Worm (Caenorhabditis elegans) whole organism, young adult: ENCODE measurements around the gene nas-15.

Experiments used
- D2030.7 ChIP-seq: fragments of 200-800 bp; sonication (Bioruptor generic); IDR thresholded peaks from 2 replicates; pipeline ENCODE4 v1.3.6; 2022; ENCODE audit warnings: missing genetic modification reagents, missing genetic modification characterization, missing compliant biosample characterization
- F55B11.4 ChIP-seq: sonication (generic microtip); optimal IDR thresholded peaks from 2 replicates; lab custom pipeline; 2016; ENCODE audit warnings: missing compliant biosample characterization, missing genetic modification characterization, borderline replicate concordance; ENCODE audit not compliant: insufficient read depth
- Y53G8AR.9 ChIP-seq: fragments of 200-800 bp; sonication (Bioruptor generic); conservative IDR thresholded peaks from 2 replicates; pipeline ENCODE4 v1.3.6; 2022; ENCODE audit warnings: missing genetic modification reagents, missing genetic modification characterization, missing compliant biosample characterization
- attf-6 ChIP-seq: fragments of 200-800 bp; sonication (Bioruptor generic); IDR thresholded peaks from 2 replicates; pipeline ENCODE4 v1.3.6; 2022; ENCODE audit warnings: missing genetic modification reagents, missing genetic modification characterization, missing compliant biosample characterization
- ceh-40 ChIP-seq: fragments of 200-800 bp; sonication (Bioruptor generic); IDR thresholded peaks from 2 replicates; pipeline ENCODE4 v1.3.6; 2022; ENCODE audit warnings: missing genetic modification characterization, missing compliant biosample characterization
- ceh-79 ChIP-seq: sonication (generic microtip); optimal IDR thresholded peaks from 2 replicates; lab custom pipeline; 2017; ENCODE audit warnings: mild to moderate bottlenecking, missing genetic modification characterization, missing compliant biosample characterization
- lin-26 ChIP-seq: fragments of 200-800 bp; sonication (Bioruptor generic); IDR thresholded peaks from 2 replicates; pipeline ENCODE4 v1.3.6; 2022; ENCODE audit warnings: missing genetic modification reagents, missing genetic modification characterization, missing compliant biosample characterization
- madf-3 ChIP-seq: fragments of 200-800 bp; sonication (Bioruptor generic); IDR thresholded peaks from 2 replicates; pipeline ENCODE4 v1.3.6; 2022; ENCODE audit warnings: missing genetic modification reagents, missing genetic modification characterization, missing compliant biosample characterization
- mcd-1 ChIP-seq: fragments of 200-800 bp; sonication (Bioruptor generic); IDR thresholded peaks from 2 replicates; pipeline ENCODE4 v1.3.6; 2022; ENCODE audit warnings: missing genetic modification reagents, missing genetic modification characterization, missing compliant biosample characterization
- nhr-27 ChIP-seq: fragments of 200-800 bp; sonication (Bioruptor generic); optimal IDR thresholded peaks from 2 replicates; lab custom pipeline; 2018; ENCODE audit warnings: mild to moderate bottlenecking, missing genetic modification characterization, moderate library complexity, missing compliant biosample characterization
- ztf-22 ChIP-seq: fragments of 200-800 bp; sonication (Bioruptor generic); optimal IDR thresholded peaks from 2 replicates; lab custom pipeline; 2018; ENCODE audit warnings: mild to moderate bottlenecking, missing genetic modification characterization, moderate library complexity, missing compliant biosample characterization

Gene nas-15

ce11 chrX:828603-829002 lies 51.1 kb downstream of the nas-15 start, which contains the start of gene wdr-54:
TSS of gene wdr-54 (plus strand) at chrX:828903.
- TF ChIP-seq F55B11.4 (no peak), ceh-40 (GFP tag; lab: Robert Waterston, UW) (no peak), attf-6 (GFP tag; lab: Robert Waterston, UW) (no peak), ceh-79 (tag; lab: Kevin White, UChicago) (no peak), mcd-1 (GFP tag; lab: Robert Waterston, UW) (no peak), lin-26 (no peak), madf-3 (no peak), ztf-22 (no peak), nhr-27 (tag; lab: Kevin White, UChicago) (no peak), D2030.7 (GFP tag; lab: Robert Waterston, UW) (no peak), Y53G8AR.9 (GFP tag; lab: Robert Waterston, UW) (no peak)
